Fruit fly (Drosophila melanogaster) whole organism, embryonic: ENCODE measurements around the gene Evi5.
A peak's percentile ranks its signal among the peaks of the same experiment; 100 is the strongest.

ENCODE experiments used
- Abd-B ChIP-seq: fragments of 200-800 bp; sonication (Bioruptor generic); optimal IDR thresholded peaks from 2 replicates; lab custom pipeline; 2018; ENCODE audit warnings: missing biosample characterization, mild to moderate bottlenecking, missing genetic modification characterization, moderate library complexity
- CG10959 ChIP-seq: fragments of 200-800 bp; sonication (Bioruptor generic); IDR thresholded peaks from 2 replicates; pipeline ENCODE4 v1.3.6; 2022; ENCODE audit warnings: missing biosample characterization, missing genetic modification characterization
- CG11560 ChIP-seq: fragments of 200-800 bp; sonication (Bioruptor generic); IDR thresholded peaks from 3 replicates; pipeline ENCODE4 v1.3.6; 2022; ENCODE audit warnings: missing biosample characterization, missing genetic modification characterization
- CG12219 ChIP-seq: fragments of 200-800 bp; sonication (Bioruptor generic); optimal IDR thresholded peaks from 3 replicates; lab custom pipeline; 2018; ENCODE audit warnings: missing biosample characterization, mild to moderate bottlenecking, missing genetic modification characterization
- CG12236 ChIP-seq: fragments of 200-800 bp; sonication (Bioruptor generic); optimal IDR thresholded peaks from 2 replicates; lab custom pipeline; 2016; ENCODE audit warnings: missing biosample characterization, missing genetic modification characterization
- CG15696 ChIP-seq: fragments of 200-800 bp; sonication (Bioruptor generic); optimal IDR thresholded peaks from 2 replicates; lab custom pipeline; 2019; ENCODE audit warnings: missing biosample characterization, mild to moderate bottlenecking, missing genetic modification characterization, moderate library complexity
- CG1602 ChIP-seq: fragments of 200-800 bp; sonication (Bioruptor generic); optimal IDR thresholded peaks from 3 replicates; lab custom pipeline; 2016; ENCODE audit warnings: missing biosample characterization, missing genetic modification characterization
- CG16815 ChIP-seq: fragments of 200-800 bp; sonication (Bioruptor generic); optimal IDR thresholded peaks from 3 replicates; lab custom pipeline; 2017; ENCODE audit warnings: missing biosample characterization, mild to moderate bottlenecking, missing genetic modification characterization
- CG17361 ChIP-seq: fragments of 200-800 bp; sonication (Bioruptor generic); IDR thresholded peaks from 3 replicates; pipeline ENCODE4 v1.3.6; 2022; ENCODE audit warnings: missing biosample characterization, missing genetic modification characterization
- CG17912 ChIP-seq: fragments of 200-800 bp; sonication (Bioruptor generic); optimal IDR thresholded peaks from 2 replicates; lab custom pipeline; 2018; ENCODE audit warnings: missing biosample characterization, mild to moderate bottlenecking, missing genetic modification characterization
- CG18476 ChIP-seq: fragments of 200-800 bp; sonication (Bioruptor generic); optimal IDR thresholded peaks from 2 replicates; lab custom pipeline; 2016; ENCODE audit warnings: missing biosample characterization, mild to moderate bottlenecking, missing genetic modification characterization
- CG2116 ChIP-seq: fragments of 200-800 bp; sonication (Bioruptor generic); optimal IDR thresholded peaks from 3 replicates; lab custom pipeline; 2018; ENCODE audit warnings: missing biosample characterization, mild to moderate bottlenecking, missing genetic modification characterization
- CG31224 ChIP-seq: fragments of 200-800 bp; sonication (Bioruptor generic); IDR thresholded peaks from 2 replicates; pipeline ENCODE4 v1.3.6; 2022; ENCODE audit warnings: missing biosample characterization, missing genetic modification characterization
- CG31388 ChIP-seq: fragments of 200-800 bp; sonication (Bioruptor generic); optimal IDR thresholded peaks from 2 replicates; lab custom pipeline; 2016; ENCODE audit warnings: missing biosample characterization, missing genetic modification characterization
- CG3407 ChIP-seq: fragments of 200-800 bp; sonication (Bioruptor generic); optimal IDR thresholded peaks from 2 replicates; lab custom pipeline; 2018; ENCODE audit warnings: missing biosample characterization, mild to moderate bottlenecking, missing genetic modification characterization
- CG42726 ChIP-seq: fragments of 200-800 bp; sonication (Bioruptor generic); IDR thresholded peaks from 2 replicates; pipeline ENCODE4 v1.3.6; 2022; ENCODE audit warnings: missing biosample characterization, missing genetic modification characterization; ENCODE audit not compliant: partially characterized antibody
- CG4404 ChIP-seq: fragments of 200-800 bp; sonication (Bioruptor generic); IDR thresholded peaks from 2 replicates; pipeline ENCODE4 v1.3.6; 2022; ENCODE audit warnings: missing biosample characterization, missing genetic modification characterization
- CG4617 ChIP-seq: fragments of 200-800 bp; sonication (Bioruptor generic); optimal IDR thresholded peaks from 3 replicates; lab custom pipeline; 2016; ENCODE audit warnings: missing biosample characterization, missing genetic modification characterization, borderline replicate concordance
- CG4707 ChIP-seq: fragments of 200-800 bp; sonication (Bioruptor generic); optimal IDR thresholded peaks from 2 replicates; lab custom pipeline; 2018; ENCODE audit warnings: missing biosample characterization, mild to moderate bottlenecking, missing genetic modification characterization, moderate library complexity
- CG5245 ChIP-seq: fragments of 200-800 bp; sonication (Bioruptor generic); optimal IDR thresholded peaks from 3 replicates; lab custom pipeline; 2016; ENCODE audit warnings: missing biosample characterization, missing genetic modification characterization
- CG7271 ChIP-seq: fragments of 200-800 bp; sonication (Bioruptor generic); optimal IDR thresholded peaks from 2 replicates; lab custom pipeline; 2018; ENCODE audit warnings: missing biosample characterization, mild to moderate bottlenecking, missing genetic modification characterization, moderate library complexity
- CG8388 ChIP-seq: fragments of 200-800 bp; sonication (Bioruptor generic); optimal IDR thresholded peaks from 2 replicates; lab custom pipeline; 2019; ENCODE audit warnings: missing biosample characterization, mild to moderate bottlenecking, missing genetic modification characterization, moderate library complexity
- CG8924 ChIP-seq: fragments of 200-800 bp; optimal IDR thresholded peaks from 3 replicates; lab custom pipeline; 2019; ENCODE audit warnings: missing biosample characterization, mild to moderate bottlenecking, missing genetic modification characterization, moderate library complexity
- Chrac-16 ChIP-seq: fragments of 200-800 bp; sonication (Bioruptor generic); optimal IDR thresholded peaks from 3 replicates; lab custom pipeline; 2016; ENCODE audit warnings: missing biosample characterization, missing genetic modification characterization
- MESR4 ChIP-seq: fragments of 200-800 bp; sonication (Bioruptor generic); optimal IDR thresholded peaks from 2 replicates; lab custom pipeline; 2018; ENCODE audit warnings: missing biosample characterization, mild to moderate bottlenecking, missing genetic modification characterization, moderate library complexity
- NfI ChIP-seq: fragments of 200-800 bp; sonication (Bioruptor generic); optimal IDR thresholded peaks from 3 replicates; lab custom pipeline; 2018; ENCODE audit warnings: missing biosample characterization, mild to moderate bottlenecking, missing genetic modification characterization, moderate library complexity
- Pdp1 ChIP-seq, 2 experiments: fragments of 200-800 bp; sonication (Bioruptor generic); optimal IDR thresholded peaks; 3 replicates each; lab custom pipeline; 2016; ENCODE audit warnings: missing biosample characterization in 2 of 2, missing genetic modification characterization in 2 of 2, mild to moderate bottlenecking in 1 of 2, moderate library complexity in 1 of 2
- Taf1 ChIP-seq: fragments of 200-800 bp; sonication (Bioruptor generic); IDR thresholded peaks from 2 replicates; pipeline ENCODE4 v1.3.6; 2022; ENCODE audit warnings: missing biosample characterization, missing genetic modification characterization
- Tbp ChIP-seq: fragments of >200 bp; optimal IDR thresholded peaks from 2 replicates; lab custom pipeline; 2018; ENCODE audit warnings: missing biosample characterization, missing genetic modification characterization
- Xrp1 ChIP-seq: fragments of 200-800 bp; sonication (Bioruptor generic); IDR thresholded peaks from 2 replicates; pipeline ENCODE4 v1.3.6; 2022; ENCODE audit warnings: missing biosample characterization, missing genetic modification characterization
- br ChIP-seq: fragments of >200 bp; optimal IDR thresholded peaks from 2 replicates; lab custom pipeline; 2017
- cad ChIP-seq: fragments of >200 bp; optimal IDR thresholded peaks from 2 replicates; lab custom pipeline; 2017; ENCODE audit warnings: missing biosample characterization, missing genetic modification characterization
- caup ChIP-seq: fragments of 200-800 bp; sonication (Bioruptor generic); optimal IDR thresholded peaks from 3 replicates; lab custom pipeline; 2017; ENCODE audit warnings: missing biosample characterization, mild to moderate bottlenecking, missing genetic modification characterization, moderate library complexity; ENCODE audit not compliant: severe bottlenecking
- chn ChIP-seq: fragments of 200-800 bp; sonication (Bioruptor generic); optimal IDR thresholded peaks from 2 replicates; lab custom pipeline; 2016; ENCODE audit warnings: missing biosample characterization, missing genetic modification characterization
- cwo ChIP-seq: fragments of 200-800 bp; sonication (Bioruptor generic); optimal IDR thresholded peaks from 3 replicates; lab custom pipeline; 2017; ENCODE audit warnings: missing biosample characterization, missing genetic modification characterization, mild to moderate bottlenecking, moderate library complexity, missing genetic modification reagents
- en ChIP-seq: fragments of 200-800 bp; sonication (Bioruptor generic); optimal IDR thresholded peaks from 2 replicates; lab custom pipeline; 2016; ENCODE audit warnings: missing biosample characterization, missing genetic modification characterization
- luna ChIP-seq: fragments of 200-800 bp; sonication (Bioruptor generic); optimal IDR thresholded peaks from 2 replicates; lab custom pipeline; 2016; ENCODE audit warnings: missing biosample characterization, missing genetic modification characterization
- maf-S ChIP-seq: fragments of 200-800 bp; sonication (Bioruptor generic); optimal IDR thresholded peaks from 2 replicates; lab custom pipeline; 2016; ENCODE audit warnings: missing biosample characterization, missing genetic modification characterization
- mam ChIP-seq: fragments of 200-800 bp; sonication (Bioruptor generic); optimal IDR thresholded peaks from 3 replicates; lab custom pipeline; 2016; ENCODE audit warnings: missing biosample characterization, missing genetic modification characterization
- nom ChIP-seq: fragments of 200-800 bp; sonication (Bioruptor generic); optimal IDR thresholded peaks from 2 replicates; lab custom pipeline; 2017; ENCODE audit warnings: missing biosample characterization, missing genetic modification characterization, mild to moderate bottlenecking, moderate library complexity, missing genetic modification reagents
- onecut ChIP-seq: fragments of 200-800 bp; sonication (Bioruptor generic); IDR thresholded peaks from 2 replicates; pipeline ENCODE4 v1.3.6; 2022; ENCODE audit warnings: missing biosample characterization, missing genetic modification characterization
- pb ChIP-seq: fragments of 200-800 bp; sonication (Bioruptor generic); optimal IDR thresholded peaks from 3 replicates; lab custom pipeline; 2016; ENCODE audit warnings: missing biosample characterization, missing genetic modification characterization
- repo ChIP-seq: fragments of 200-800 bp; sonication (Bioruptor generic); optimal IDR thresholded peaks from 2 replicates; lab custom pipeline; 2016; ENCODE audit warnings: missing biosample characterization, missing genetic modification characterization
- schlank ChIP-seq: fragments of 200-800 bp; sonication (Bioruptor generic); optimal IDR thresholded peaks from 2 replicates; lab custom pipeline; 2018; ENCODE audit warnings: missing biosample characterization, mild to moderate bottlenecking, missing genetic modification characterization
- scrt ChIP-seq: fragments of 200-800 bp; sonication (Bioruptor generic); optimal IDR thresholded peaks from 2 replicates; lab custom pipeline; 2018; ENCODE audit warnings: missing biosample characterization, mild to moderate bottlenecking, missing genetic modification characterization, moderate library complexity
- tll ChIP-seq, 2 experiments: fragments of 200-800 bp in 1 of 2; fragments of >200 bp in 1 of 2; sonication (Bioruptor generic) in 1 of 2; optimal IDR thresholded peaks; 2 replicates each; lab custom pipeline; 2017 to 2019; ENCODE audit warnings: missing biosample characterization in 2 of 2, missing genetic modification characterization in 2 of 2, mild to moderate bottlenecking in 1 of 2, moderate library complexity in 1 of 2
- unc-4 ChIP-seq: fragments of 200-800 bp; sonication (Bioruptor generic); IDR thresholded peaks from 2 replicates; pipeline ENCODE4 v1.3.6; 2022; ENCODE audit warnings: missing biosample characterization, missing genetic modification characterization; ENCODE audit not compliant: partially characterized antibody
- yki ChIP-seq: fragments of >200 bp; optimal IDR thresholded peaks from 3 replicates; lab custom pipeline; 2018
- zen ChIP-seq: fragments of 200-800 bp; sonication (Bioruptor generic); optimal IDR thresholded peaks from 3 replicates; lab custom pipeline; 2018; ENCODE audit warnings: missing biosample characterization, mild to moderate bottlenecking, missing genetic modification characterization, moderate library complexity
- zfh1 ChIP-seq: fragments of 200-800 bp; sonication (Bioruptor generic); IDR thresholded peaks from 3 replicates; pipeline ENCODE4 v1.3.6; 2022; ENCODE audit warnings: missing biosample characterization, missing genetic modification characterization

Evi5 gene

DNA sequence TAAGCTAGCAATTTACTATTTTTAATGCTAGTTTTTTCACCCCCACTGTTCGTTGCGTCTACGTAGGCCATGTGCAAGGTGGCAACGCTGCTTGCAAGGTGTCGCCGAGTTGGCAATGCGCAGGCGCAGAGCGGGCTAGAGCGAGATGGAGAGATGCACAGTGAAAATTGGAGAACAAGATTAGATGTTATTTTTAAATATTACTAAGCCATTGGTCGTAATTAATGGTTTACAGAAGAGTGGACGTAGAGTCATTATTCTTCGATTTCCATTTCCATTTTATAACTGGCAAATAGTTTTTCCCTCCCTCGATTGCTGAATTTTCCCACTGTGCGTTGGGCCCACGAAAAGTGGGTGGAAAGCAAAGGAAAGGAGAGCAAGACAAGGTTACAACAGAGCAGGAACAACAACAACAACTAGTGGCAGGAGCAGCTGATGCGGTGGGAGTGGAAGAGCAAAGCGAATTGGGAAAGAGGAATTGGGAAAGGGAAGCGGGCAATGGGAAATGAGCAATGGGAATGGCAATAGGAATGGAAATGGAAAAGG lies 1.3 kb downstream of the Evi5 start (continued):
- TF ChIP-seq chn (GFP tag; lab: Kevin White, UChicago), result peak; percentile 83
- peak; percentile 76 to 86 for TF ChIP-seq Pdp1 (GFP tag; optimal IDR thresholded peaks at IDR 0.05; lab: Kevin White, UChicago)
- TF ChIP-seq CG4617 (GFP tag; lab: Kevin White, UChicago), result peak; percentile 29
- peak; percentile 75 for TF ChIP-seq CG8924 (tag; lab: Kevin White, UChicago)
- TF ChIP-seq zfh1 (GFP tag; lab: Robert Waterston, UW), result peak; percentile 89
- peak; percentile 75 for TF ChIP-seq Taf1 (GFP tag; lab: Robert Waterston, UW)
- peak; percentile 61 for TF ChIP-seq CG8388 (GFP tag; lab: Kevin White, UChicago)
- TF ChIP-seq CG3407 (GFP tag; lab: Kevin White, UChicago), result peak; percentile 42
- no peak for TF ChIP-seq yki (lab: Kevin White, UChicago)
- TF ChIP-seq CG15696 (tag; lab: Kevin White, UChicago), result no peak
- TF ChIP-seq unc-4, result no peak
- peak; percentile 30 for TF ChIP-seq repo (GFP tag; lab: Kevin White, UChicago)
- peak; percentile 57; the same call in 1 of the 3 replicates for TF ChIP-seq CG11560
- peak; percentile 92 for TF ChIP-seq CG4707 (GFP tag; lab: Kevin White, UChicago)
- no peak for TF ChIP-seq CG7271 (tag; lab: Kevin White, UChicago)
- TF ChIP-seq CG31388 (GFP tag; lab: Kevin White, UChicago), result no peak
- no peak for TF ChIP-seq CG5245 (GFP tag; lab: Kevin White, UChicago)
- TF ChIP-seq Chrac-16 (GFP tag; lab: Kevin White, UChicago), result peak; percentile 68
- TF ChIP-seq CG12219 (GFP tag; lab: Kevin White, UChicago), result peak; percentile 61
- TF ChIP-seq zen, result peak; percentile 63
- TF ChIP-seq MESR4, result peak; percentile 15
- peak; percentile 64 for TF ChIP-seq CG18476 (GFP tag; lab: Kevin White, UChicago)
- peak; percentile 71 for TF ChIP-seq onecut
- peak; percentile 69; the same call in 2 of the 3 replicates for TF ChIP-seq CG17361 (GFP tag; lab: Robert Waterston, UW)
- TF ChIP-seq en, result peak; percentile 62
- TF ChIP-seq tll (GFP tag; optimal IDR thresholded peaks at IDR 0.05; lab: Kevin White, UChicago), result no peak
- TF ChIP-seq NfI (GFP tag; lab: Kevin White, UChicago), result peak; percentile 67
- TF ChIP-seq scrt (GFP tag; lab: Kevin White, UChicago), result peak; percentile 66
- no peak for TF ChIP-seq br
- peak; percentile 78 for TF ChIP-seq cwo (GFP tag; lab: Kevin White, UChicago)
- TF ChIP-seq Tbp, result no peak
- TF ChIP-seq CG16815 (GFP tag; lab: Kevin White, UChicago), result peak; percentile 37
- peak; percentile 49; the same call in 1 of the 2 replicates for TF ChIP-seq CG31224
- TF ChIP-seq pb (GFP tag; lab: Kevin White, UChicago), result peak; percentile 75
- TF ChIP-seq nom (GFP tag; lab: Kevin White, UChicago), result peak; percentile 10
- TF ChIP-seq Abd-B (GFP tag; lab: Kevin White, UChicago), result peak; percentile 65
- peak; percentile 91 for TF ChIP-seq Xrp1 (GFP tag; lab: Robert Waterston, UW)
- peak; percentile 59 for TF ChIP-seq schlank
- no peak for TF ChIP-seq CG17912 (GFP tag; lab: Kevin White, UChicago)
- TF ChIP-seq CG42726 (GFP tag; lab: Robert Waterston, UW), result no peak
- TF ChIP-seq luna, result peak; percentile 19
- peak; percentile 79 for TF ChIP-seq mam (GFP tag; lab: Kevin White, UChicago)
- no peak for TF ChIP-seq CG2116 (GFP tag; lab: Kevin White, UChicago)
- TF ChIP-seq CG4404 (GFP tag; lab: Robert Waterston, UW), result peak; percentile 77
- peak; percentile 65 for TF ChIP-seq CG10959 (GFP tag; lab: Robert Waterston, UW)
- TF ChIP-seq CG12236, result peak; percentile 30
- peak; percentile 77 for TF ChIP-seq caup (GFP tag; lab: Kevin White, UChicago)
- no peak for TF ChIP-seq cad (GFP tag; lab: Kevin White, UChicago)
- peak; percentile 46 for TF ChIP-seq CG1602 (GFP tag; lab: Kevin White, UChicago)
- peak; percentile 31 for TF ChIP-seq maf-S
